Worm (Caenorhabditis elegans) whole organism, midembryonic: ENCODE data around the gene F31B9.7.

Experiments used
- T22C8.4 ChIP-seq: fragments of 200-800 bp; sonication (Bioruptor generic); IDR thresholded peaks from 2 replicates; pipeline ENCODE4 v1.3.6; 2022; ENCODE audit warnings: missing genetic modification characterization, missing compliant biosample characterization
- cog-1 ChIP-seq: sonication (generic microtip); optimal IDR thresholded peaks from 2 replicates; lab custom pipeline; 2016; ENCODE audit warnings: missing genetic modification characterization, missing compliant biosample characterization
- flt-1 ChIP-seq: fragments of 200-800 bp; sonication (Bioruptor generic); IDR thresholded peaks from 2 replicates; pipeline ENCODE4 v1.3.6; 2022; ENCODE audit warnings: missing genetic modification characterization, missing compliant biosample characterization
- klf-2 ChIP-seq: fragments of 200-800 bp; sonication (Bioruptor generic); conservative IDR thresholded peaks from 2 replicates; pipeline ENCODE4 v1.3.6; 2022; ENCODE audit warnings: missing genetic modification reagents, missing genetic modification characterization, missing compliant biosample characterization
- med-1 ChIP-seq: sonication (generic microtip); optimal IDR thresholded peaks from 2 replicates; lab custom pipeline; 2017; ENCODE audit warnings: missing genetic modification characterization, mild to moderate bottlenecking, missing compliant biosample characterization, antibody characterized with exemption, missing genetic modification reagents; ENCODE audit not compliant: insufficient read depth
- ref-1 ChIP-seq: fragments of 200-800 bp; sonication (Bioruptor generic); conservative IDR thresholded peaks from 2 replicates; pipeline ENCODE4 v1.3.6; 2022; ENCODE audit warnings: missing genetic modification reagents, missing genetic modification characterization, missing compliant biosample characterization
- tab-1 ChIP-seq: fragments of 200-800 bp; sonication (Bioruptor generic); IDR thresholded peaks from 2 replicates; pipeline ENCODE4 v1.3.6; 2022; ENCODE audit warnings: missing genetic modification characterization, missing compliant biosample characterization
- ztf-23 ChIP-seq: fragments of 200-800 bp; sonication (Bioruptor generic); IDR thresholded peaks from 2 replicates; pipeline ENCODE4 v1.3.6; 2022; ENCODE audit warnings: missing genetic modification reagents, missing genetic modification characterization, missing compliant biosample characterization
- ztf-29 ChIP-seq: fragments of 200-800 bp; sonication (Bioruptor generic); IDR thresholded peaks from 2 replicates; pipeline ENCODE4 v1.3.6; 2022; ENCODE audit warnings: missing genetic modification reagents, missing genetic modification characterization, missing compliant biosample characterization

- TF ChIP-seq ztf-23 (GFP tag; lab: Robert Waterston, UW) (no peak), flt-1 (GFP tag; lab: Robert Waterston, UW) (no peak), med-1 (no peak), ref-1 (GFP tag; lab: Robert Waterston, UW) (no peak), T22C8.4 (no peak), tab-1 (GFP tag; lab: Robert Waterston, UW) (no peak), klf-2 (GFP tag; lab: Robert Waterston, UW) (no peak), cog-1 (no peak), ztf-29 (GFP tag; lab: Robert Waterston, UW) (no peak)
Observed at ce11 chrX:15939224-15939623, 19.8 kb downstream of the F31B9.7 start, which contains the start of gene mrp-3.
